Worm (Caenorhabditis elegans) whole organism, L1 larva: ENCODE data around the gene T02G5.15.

Source experiments
- C04F5.9 ChIP-seq: sonication (generic microtip); optimal IDR thresholded peaks from 2 replicates; lab custom pipeline; 2016; ENCODE audit warnings: missing genetic modification characterization, missing compliant biosample characterization
- C16A3.4 ChIP-seq: fragments of 150-350 bp; optimal IDR thresholded peaks from 2 replicates; lab custom pipeline; 2014; ENCODE audit warnings: missing biosample characterization, missing genetic modification characterization
- F16B12.6 ChIP-seq: fragments of 150-350 bp; optimal IDR thresholded peaks from 2 replicates; lab custom pipeline; 2014; ENCODE audit warnings: missing biosample characterization, missing genetic modification characterization
- Y116A8C.19 ChIP-seq: sonication (generic microtip); optimal IDR thresholded peaks from 2 replicates; lab custom pipeline; 2016; ENCODE audit warnings: missing compliant biosample characterization, missing genetic modification characterization, borderline replicate concordance
- aly-2 ChIP-seq: fragments of 150-350 bp; optimal IDR thresholded peaks from 2 replicates; lab custom pipeline; 2014; ENCODE audit warnings: missing biosample characterization, missing genetic modification characterization
- blmp-1 ChIP-seq: fragments of 150-350 bp; optimal IDR thresholded peaks from 2 replicates; lab custom pipeline; 2014; ENCODE audit warnings: missing biosample characterization, missing genetic modification characterization
- ceh-63 ChIP-seq: fragments of 200-800 bp; sonication (Bioruptor generic); optimal IDR thresholded peaks from 2 replicates; lab custom pipeline; 2018; ENCODE audit warnings: mild to moderate bottlenecking, missing genetic modification characterization, missing compliant biosample characterization
- ceh-8 ChIP-seq: fragments of 200-800 bp; sonication (Bioruptor generic); optimal IDR thresholded peaks from 2 replicates; lab custom pipeline; 2018; ENCODE audit warnings: mild to moderate bottlenecking, missing genetic modification characterization, moderate library complexity, missing compliant biosample characterization
- ceh-88 ChIP-seq: fragments of 200-800 bp; sonication (Bioruptor generic); IDR thresholded peaks from 2 replicates; pipeline ENCODE4 v1.3.6; 2022; ENCODE audit warnings: missing genetic modification characterization, missing compliant biosample characterization
- ceh-90 ChIP-seq: sonication (generic microtip); optimal IDR thresholded peaks from 2 replicates; lab custom pipeline; 2016; ENCODE audit warnings: missing genetic modification characterization, missing compliant biosample characterization
- ces-1 ChIP-seq: fragments of 150-350 bp; optimal IDR thresholded peaks from 2 replicates; lab custom pipeline; 2014; ENCODE audit warnings: missing biosample characterization, missing genetic modification reagents, missing genetic modification characterization
- dsc-1 ChIP-seq: sonication (generic microtip); optimal IDR thresholded peaks from 2 replicates; lab custom pipeline; 2016; ENCODE audit warnings: mild to moderate bottlenecking, missing genetic modification characterization, missing compliant biosample characterization
- efl-3 ChIP-seq: fragments of 200-800 bp; sonication (Bioruptor generic); optimal IDR thresholded peaks from 2 replicates; lab custom pipeline; 2018; ENCODE audit warnings: mild to moderate bottlenecking, missing genetic modification characterization, missing compliant biosample characterization
- egl-13 ChIP-seq: sonication (generic microtip); optimal IDR thresholded peaks from 2 replicates; lab custom pipeline; 2016; ENCODE audit warnings: missing genotype, missing genetic modification reagents, missing genetic modification characterization, missing compliant biosample characterization
- elt-2 ChIP-seq: sonication (generic microtip); optimal IDR thresholded peaks from 2 replicates; lab custom pipeline; 2016; ENCODE audit warnings: missing genetic modification characterization, mild to moderate bottlenecking, inconsistent platforms, missing compliant biosample characterization, missing genetic modification reagents
- fkh-4 ChIP-seq: sonication (generic microtip); optimal IDR thresholded peaks from 2 replicates; lab custom pipeline; 2016; ENCODE audit warnings: missing compliant biosample characterization, missing genetic modification characterization, borderline replicate concordance
- fos-1 ChIP-seq: fragments of 150-350 bp; optimal IDR thresholded peaks from 2 replicates; lab custom pipeline; 2014; ENCODE audit warnings: missing biosample characterization, missing genetic modification characterization
- hlh-4 ChIP-seq: sonication (generic microtip); optimal IDR thresholded peaks from 2 replicates; lab custom pipeline; 2016; ENCODE audit warnings: mild to moderate bottlenecking, missing genetic modification characterization, missing compliant biosample characterization
- hpl-2 ChIP-seq: fragments of 150-350 bp; optimal IDR thresholded peaks from 2 replicates; lab custom pipeline; 2014; ENCODE audit warnings: missing biosample characterization, missing genetic modification reagents, missing genetic modification characterization
- irx-1 ChIP-seq: sonication (generic microtip); optimal IDR thresholded peaks from 2 replicates; lab custom pipeline; 2016; ENCODE audit warnings: missing genetic modification characterization, missing compliant biosample characterization
- lin-13 ChIP-seq: fragments of 150-350 bp; optimal IDR thresholded peaks from 2 replicates; lab custom pipeline; 2014; ENCODE audit warnings: missing biosample characterization, missing genetic modification reagents, missing genetic modification characterization
- lin-14 ChIP-seq: fragments of 200-800 bp; sonication (Bioruptor generic); optimal IDR thresholded peaks from 2 replicates; lab custom pipeline; 2018; ENCODE audit warnings: mild to moderate bottlenecking, missing genetic modification characterization, moderate library complexity, missing compliant biosample characterization
- lin-35 ChIP-seq, 2 experiments: fragments of 150-350 bp; optimal IDR thresholded peaks; 2 replicates each; lab custom pipeline; 2014; ENCODE audit warnings: missing biosample characterization in 2 of 2, missing genetic modification characterization in 2 of 2, missing genetic modification reagents in 2 of 2
- lsy-2 ChIP-seq, 2 experiments: fragments of 150-350 bp; optimal IDR thresholded peaks; 2 replicates each; lab custom pipeline; 2014; ENCODE audit warnings: missing biosample characterization in 2 of 2, missing genetic modification characterization in 2 of 2
- mdl-1 ChIP-seq, 2 experiments: fragments of 150-350 bp; optimal IDR thresholded peaks; 2 replicates each; lab custom pipeline; 2014 to 2017; ENCODE audit warnings: missing biosample characterization in 2 of 2, missing genetic modification characterization in 2 of 2, inconsistent platforms in 1 of 2
- nhr-11 ChIP-seq: fragments of 150-350 bp; optimal IDR thresholded peaks from 2 replicates; lab custom pipeline; 2014; ENCODE audit warnings: missing biosample characterization, missing genetic modification characterization
- nhr-19 ChIP-seq: fragments of 200-800 bp; sonication (Bioruptor generic); conservative IDR thresholded peaks from 2 replicates; pipeline ENCODE4 v1.3.6; 2022; ENCODE audit warnings: missing genetic modification characterization, missing compliant biosample characterization
- nhr-20 ChIP-seq: sonication (generic microtip); optimal IDR thresholded peaks from 2 replicates; lab custom pipeline; 2016; ENCODE audit warnings: mild to moderate bottlenecking, missing genetic modification characterization, missing compliant biosample characterization
- nhr-237 ChIP-seq: fragments of 150-350 bp; optimal IDR thresholded peaks from 2 replicates; lab custom pipeline; 2014; ENCODE audit warnings: missing biosample characterization, missing genetic modification characterization
- nhr-28 ChIP-seq: fragments of 150-350 bp; optimal IDR thresholded peaks from 2 replicates; lab custom pipeline; 2014; ENCODE audit warnings: missing biosample characterization, missing genetic modification characterization
- nhr-47 ChIP-seq: sonication (generic microtip); optimal IDR thresholded peaks from 2 replicates; lab custom pipeline; 2016; ENCODE audit warnings: mild to moderate bottlenecking, missing genetic modification characterization, moderate library complexity, missing compliant biosample characterization
- nhr-71 ChIP-seq: sonication (generic microtip); optimal IDR thresholded peaks from 2 replicates; lab custom pipeline; 2016; ENCODE audit warnings: mild to moderate bottlenecking, missing genetic modification characterization, moderate library complexity, missing compliant biosample characterization
- nhr-77 ChIP-seq: fragments of 150-350 bp; optimal IDR thresholded peaks from 2 replicates; lab custom pipeline; 2014; ENCODE audit warnings: missing biosample characterization, missing genetic modification characterization
- nhr-85 ChIP-seq: sonication (generic microtip); peaks from one replicate; lab custom pipeline; 2016; ENCODE audit warnings: missing genetic modification characterization, inconsistent platforms, missing compliant biosample characterization
- nhr-90 ChIP-seq: sonication (generic microtip); optimal IDR thresholded peaks from 2 replicates; lab custom pipeline; 2016; ENCODE audit warnings: mild to moderate bottlenecking, missing genetic modification characterization, missing compliant biosample characterization; ENCODE audit not compliant: poor library complexity
- pag-3 ChIP-seq: sonication (generic microtip); optimal IDR thresholded peaks from 2 replicates; lab custom pipeline; 2017; ENCODE audit warnings: missing genetic modification characterization, mild to moderate bottlenecking, missing compliant biosample characterization, antibody characterized with exemption, borderline replicate concordance; ENCODE audit not compliant: insufficient read depth
- pax-3 ChIP-seq: fragments of 200-800 bp; sonication (Bioruptor generic); optimal IDR thresholded peaks from 2 replicates; lab custom pipeline; 2018; ENCODE audit warnings: mild to moderate bottlenecking, missing genetic modification characterization, moderate library complexity, missing compliant biosample characterization
- rnt-1 ChIP-seq: sonication (generic microtip); optimal IDR thresholded peaks from 2 replicates; lab custom pipeline; 2016; ENCODE audit warnings: mild to moderate bottlenecking, missing genetic modification characterization, moderate library complexity, missing compliant biosample characterization
- skn-1 ChIP-seq: fragments of 150-350 bp; optimal IDR thresholded peaks from 2 replicates; lab custom pipeline; 2014; ENCODE audit warnings: missing biosample characterization, missing genetic modification characterization
- snpc-4 ChIP-seq: fragments of 150-350 bp; optimal IDR thresholded peaks from 2 replicates; lab custom pipeline; 2014; ENCODE audit warnings: missing biosample characterization, missing genetic modification characterization
- snu-23 ChIP-seq: sonication (generic microtip); optimal IDR thresholded peaks from 2 replicates; lab custom pipeline; 2016; ENCODE audit warnings: missing genetic modification characterization, missing compliant biosample characterization
- sptf-1 ChIP-seq: fragments of 150-350 bp; optimal IDR thresholded peaks from 2 replicates; lab custom pipeline; 2014; ENCODE audit warnings: missing biosample characterization, missing genetic modification characterization
- sup-37 ChIP-seq: fragments of 200-800 bp; sonication (Bioruptor generic); optimal IDR thresholded peaks from 2 replicates; lab custom pipeline; 2018; ENCODE audit warnings: mild to moderate bottlenecking, missing genetic modification characterization, missing compliant biosample characterization
- unc-130 ChIP-seq: fragments of 150-350 bp; optimal IDR thresholded peaks from 2 replicates; lab custom pipeline; 2017; ENCODE audit warnings: missing biosample characterization, missing genetic modification characterization, inconsistent platforms
- unc-30 ChIP-seq: sonication (generic microtip); optimal IDR thresholded peaks from 2 replicates; lab custom pipeline; 2017; ENCODE audit warnings: missing biosample characterization, missing genetic modification characterization
- unc-86 ChIP-seq: sonication (generic microtip); optimal IDR thresholded peaks from 2 replicates; lab custom pipeline; 2016; ENCODE audit warnings: missing genetic modification characterization, missing compliant biosample characterization
- unc-98 ChIP-seq: fragments of 200-800 bp; sonication (Bioruptor generic); IDR thresholded peaks from 2 replicates; pipeline ENCODE4 v1.3.6; 2022; ENCODE audit warnings: missing genetic modification characterization, missing compliant biosample characterization
- xbp-1 ChIP-seq: sonication (generic microtip); optimal IDR thresholded peaks from 2 replicates; lab custom pipeline; 2016; ENCODE audit warnings: missing genetic modification characterization, missing compliant biosample characterization
- zip-4 ChIP-seq: fragments of 200-800 bp; sonication (Bioruptor generic); optimal IDR thresholded peaks from 2 replicates; lab custom pipeline; 2018; ENCODE audit warnings: mild to moderate bottlenecking, missing genetic modification characterization, moderate library complexity, missing compliant biosample characterization
- ztf-11 ChIP-seq, 2 experiments: sonication (generic microtip); optimal IDR thresholded peaks; 2 replicates each; lab custom pipeline; 2016 to 2017; ENCODE audit warnings: missing genetic modification characterization in 2 of 2, missing biosample characterization in 1 of 2, missing compliant biosample characterization in 1 of 2

T02G5.15 gene

DNA sequence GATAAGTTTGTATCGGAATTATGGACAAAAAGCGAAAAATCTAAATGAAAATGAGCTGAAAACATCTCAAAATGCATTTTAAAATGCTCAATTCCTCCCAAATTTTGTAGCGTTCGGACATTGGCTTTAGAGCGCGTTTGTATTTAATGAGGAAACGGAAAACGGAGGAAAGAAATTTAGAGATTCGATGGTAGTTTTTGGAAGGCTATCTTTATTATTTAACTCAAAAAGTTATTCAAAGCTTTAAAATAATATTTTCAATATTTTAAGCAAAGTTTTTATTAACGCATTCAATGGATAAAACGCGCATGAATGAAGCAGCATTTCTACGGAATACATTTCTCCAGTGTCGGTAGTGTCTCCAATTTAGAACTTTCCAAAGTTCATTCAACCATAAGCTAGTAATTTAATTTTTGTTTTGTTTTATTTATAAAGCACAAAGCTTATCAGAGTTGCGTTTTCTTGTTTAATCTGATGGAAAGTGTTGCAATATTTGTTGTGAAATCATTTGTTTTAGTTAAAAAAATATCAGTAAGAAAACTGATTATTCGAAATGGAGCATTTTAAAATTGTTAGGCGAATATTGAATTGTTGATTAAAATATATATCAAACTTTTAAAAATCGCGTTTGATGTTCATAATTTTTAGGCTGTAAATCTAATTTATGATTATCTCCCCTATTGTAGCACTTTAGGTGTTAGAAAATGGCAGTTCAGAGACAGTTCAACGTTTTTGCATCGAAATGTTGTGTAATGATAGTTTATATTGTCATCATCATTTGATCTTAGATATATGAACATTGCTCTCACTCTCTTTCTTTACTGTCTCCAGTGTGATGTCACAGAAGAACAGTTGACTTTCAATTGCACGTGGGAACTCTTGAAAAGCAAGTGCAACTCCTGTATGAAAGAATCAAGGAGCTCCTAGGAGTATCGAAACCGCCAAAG lies 11.3 kb upstream of the T02G5.15 start:
- peak; percentile 72 to 78 for TF ChIP-seq lin-35 (GFP tag; optimal IDR thresholded peaks at IDR 0.05; lab: Kevin White, UChicago)
- peak; percentile 17 for TF ChIP-seq ceh-8
- TF ChIP-seq aly-2 (tag; lab: Kevin White, UChicago), result peak; percentile 12
- TF ChIP-seq mdl-1 (tag; optimal IDR thresholded peaks at IDR 0.05; lab: Kevin White, UChicago), result peak in 1 of 2 experiments; percentile 17
- TF ChIP-seq ceh-88 (GFP tag; lab: Robert Waterston, UW), result peak; percentile 73
- peak in 1 of 2 experiments; percentile 78 for TF ChIP-seq ztf-11 (tag; optimal IDR thresholded peaks at IDR 0.05; lab: Kevin White, UChicago)
- TF ChIP-seq nhr-85 (tag; lab: Kevin White, UChicago), result peak; percentile 85
- peak; percentile 59 for TF ChIP-seq unc-86
- no peak for TF ChIP-seq ceh-63 (GFP tag; lab: Kevin White, UChicago)
- TF ChIP-seq lin-13 (GFP tag; lab: Kevin White, UChicago), result peak; percentile 54
- no peak for TF ChIP-seq unc-30 (tag; lab: Kevin White, UChicago)
- peak; percentile 79 for TF ChIP-seq nhr-20 (tag; lab: Kevin White, UChicago)
- TF ChIP-seq nhr-47, result peak; percentile 84
- TF ChIP-seq ces-1 (GFP tag; lab: Kevin White, UChicago), result no peak
- peak; percentile 55 for TF ChIP-seq blmp-1 (tag; lab: Kevin White, UChicago)
- peak; percentile 80 for TF ChIP-seq nhr-90 (tag; lab: Kevin White, UChicago)
- TF ChIP-seq efl-3 (GFP tag; lab: Kevin White, UChicago), result no peak
- TF ChIP-seq sptf-1 (tag; lab: Kevin White, UChicago), result no peak
- no peak for TF ChIP-seq zip-4 (GFP tag; lab: Kevin White, UChicago)
- TF ChIP-seq dsc-1 (tag; lab: Kevin White, UChicago), result peak; percentile 75
- TF ChIP-seq nhr-11 (tag; lab: Kevin White, UChicago), result peak; percentile 23
- TF ChIP-seq Y116A8C.19, result no peak
- peak; percentile 62 for TF ChIP-seq fos-1 (tag; lab: Kevin White, UChicago)
- peak; percentile 66 for TF ChIP-seq snpc-4 (tag; lab: Kevin White, UChicago)
- peak; percentile 77 for TF ChIP-seq ceh-90 (tag; lab: Kevin White, UChicago)
- peak; percentile 79 for TF ChIP-seq snu-23 (GFP tag; lab: Kevin White, UChicago)
- peak; percentile 71 to 91 for TF ChIP-seq lsy-2 (tag; optimal IDR thresholded peaks at IDR 0.05; lab: Kevin White, UChicago)
- peak; percentile 21 for TF ChIP-seq hlh-4 (tag; lab: Kevin White, UChicago)
- TF ChIP-seq elt-2 (tag; lab: Kevin White, UChicago), result peak; percentile 35
- peak; percentile 84 for TF ChIP-seq nhr-71 (tag; lab: Kevin White, UChicago)
- TF ChIP-seq egl-13, result peak; percentile 65
- TF ChIP-seq skn-1 (tag; lab: Kevin White, UChicago), result peak; percentile 77
- no peak for TF ChIP-seq pag-3 (tag; lab: Kevin White, UChicago)
- peak; percentile 66 for TF ChIP-seq irx-1 (tag; lab: Kevin White, UChicago)
- TF ChIP-seq unc-98 (GFP tag; lab: Robert Waterston, UW), result peak; percentile 88
- peak; percentile 86 for TF ChIP-seq C16A3.4
- peak; percentile 81 for TF ChIP-seq xbp-1 (tag; lab: Kevin White, UChicago)
- TF ChIP-seq nhr-19 (GFP tag; lab: Robert Waterston, UW), result peak; percentile 56
- TF ChIP-seq nhr-237, result peak; percentile 58
- TF ChIP-seq fkh-4 (tag; lab: Kevin White, UChicago), result peak; percentile 17
- peak; percentile 67 for TF ChIP-seq C04F5.9 (tag; lab: Kevin White, UChicago)
- no peak for TF ChIP-seq hpl-2 (GFP tag; lab: Kevin White, UChicago)
- TF ChIP-seq nhr-28 (tag; lab: Kevin White, UChicago), result no peak
- peak; percentile 31 for TF ChIP-seq F16B12.6
- TF ChIP-seq sup-37 (GFP tag; lab: Kevin White, UChicago), result no peak
- TF ChIP-seq unc-130 (tag; lab: Kevin White, UChicago), result peak; percentile 37
- TF ChIP-seq lin-14 (GFP tag; lab: Kevin White, UChicago), result peak; percentile 94
- TF ChIP-seq nhr-77, result peak; percentile 37
- peak; percentile 86 for TF ChIP-seq pax-3
- peak; percentile 68 for TF ChIP-seq rnt-1 (tag; lab: Kevin White, UChicago)
